Worm (Caenorhabditis elegans) whole organism, L3 larva: Measurements from ENCODE around the gene srg-2.

Experiments
- R02D3.7 ChIP-seq: fragments of 150-350 bp; optimal IDR thresholded peaks from 2 replicates; lab custom pipeline; 2014; ENCODE audit warnings: missing biosample characterization, missing genetic modification characterization
- ZK546.5 ChIP-seq: sonication (generic microtip); optimal IDR thresholded peaks from 2 replicates; lab custom pipeline; 2017; ENCODE audit warnings: missing biosample characterization, missing genetic modification characterization
- aly-2 ChIP-seq: fragments of 150-350 bp; optimal IDR thresholded peaks from 2 replicates; lab custom pipeline; 2014; ENCODE audit warnings: missing biosample characterization, missing genetic modification characterization
- ama-1 ChIP-seq: fragments of 150-350 bp; optimal IDR thresholded peaks from 2 replicates; lab custom pipeline; 2018
- ceh-16 ChIP-seq: sonication (generic microtip); optimal IDR thresholded peaks from 2 replicates; lab custom pipeline; 2017; ENCODE audit warnings: missing biosample characterization, missing genetic modification characterization
- daf-12 ChIP-seq: fragments of 150-350 bp; optimal IDR thresholded peaks from 2 replicates; lab custom pipeline; 2014; ENCODE audit warnings: missing biosample characterization, missing genetic modification reagents, missing genetic modification characterization
- fos-1 ChIP-seq: fragments of 150-350 bp; optimal IDR thresholded peaks from 2 replicates; lab custom pipeline; 2014; ENCODE audit warnings: missing biosample characterization, missing genetic modification characterization
- hmg-11 ChIP-seq: sonication (generic microtip); optimal IDR thresholded peaks from 2 replicates; lab custom pipeline; 2016; ENCODE audit warnings: missing genetic modification characterization, missing compliant biosample characterization
- lin-15B ChIP-seq: fragments of 150-350 bp; optimal IDR thresholded peaks from 2 replicates; lab custom pipeline; 2014; ENCODE audit warnings: missing biosample characterization, missing genetic modification characterization
- lin-39 ChIP-seq: fragments of 150-350 bp; optimal IDR thresholded peaks from 2 replicates; lab custom pipeline; 2018; ENCODE audit warnings: missing biosample characterization, missing genetic modification reagents, missing genetic modification characterization
- lsy-12 ChIP-seq: sonication (generic microtip); optimal IDR thresholded peaks from 2 replicates; lab custom pipeline; 2016; ENCODE audit warnings: mild to moderate bottlenecking, missing genetic modification characterization, missing compliant biosample characterization
- mdl-1 ChIP-seq: fragments of 150-350 bp; optimal IDR thresholded peaks from 2 replicates; lab custom pipeline; 2014; ENCODE audit warnings: missing biosample characterization, missing genetic modification characterization
- mml-1 ChIP-seq: fragments of 150-350 bp; sonication (generic microtip); optimal IDR thresholded peaks from 3 replicates; lab custom pipeline; 2014; ENCODE audit warnings: missing biosample characterization, missing genetic modification characterization
- nfya-1 ChIP-seq: sonication (generic microtip); optimal IDR thresholded peaks from 2 replicates; lab custom pipeline; 2017; ENCODE audit warnings: missing genetic modification characterization, mild to moderate bottlenecking, missing compliant biosample characterization, antibody characterized with exemption, moderate library complexity; ENCODE audit not compliant: insufficient read depth
- nhr-12 ChIP-seq: fragments of 150-350 bp; optimal IDR thresholded peaks from 2 replicates; lab custom pipeline; 2014; ENCODE audit warnings: missing biosample characterization, missing genetic modification characterization
- nhr-23 ChIP-seq: fragments of 150-350 bp; optimal IDR thresholded peaks from 2 replicates; lab custom pipeline; 2014; ENCODE audit warnings: missing biosample characterization, missing genetic modification reagents, missing genetic modification characterization
- nhr-237 ChIP-seq: fragments of 150-350 bp; optimal IDR thresholded peaks from 2 replicates; lab custom pipeline; 2014; ENCODE audit warnings: missing biosample characterization, missing genetic modification characterization
- nhr-43 ChIP-seq: sonication (generic microtip); optimal IDR thresholded peaks from 2 replicates; lab custom pipeline; 2016; ENCODE audit warnings: mild to moderate bottlenecking, missing genetic modification characterization, missing compliant biosample characterization; ENCODE audit not compliant: poor library complexity, severe bottlenecking
- nhr-67 ChIP-seq: fragments of 150-350 bp; optimal IDR thresholded peaks from 2 replicates; lab custom pipeline; 2014; ENCODE audit warnings: missing biosample characterization, missing genetic modification characterization
- nhr-76 ChIP-seq: fragments of 150-350 bp; sonication (generic microtip); optimal IDR thresholded peaks from 5 replicates; lab custom pipeline; 2014; ENCODE audit warnings: missing biosample characterization, missing genetic modification characterization
- nhr-77 ChIP-seq: fragments of 150-350 bp; optimal IDR thresholded peaks from 2 replicates; lab custom pipeline; 2014; ENCODE audit warnings: missing biosample characterization, missing genetic modification characterization
- snpc-4 ChIP-seq: fragments of 150-350 bp; optimal IDR thresholded peaks from 2 replicates; lab custom pipeline; 2014; ENCODE audit warnings: missing biosample characterization, missing genetic modification characterization
- unc-62 ChIP-seq: fragments of 150-350 bp; sonication (generic microtip); optimal IDR thresholded peaks from 4 replicates; lab custom pipeline; 2014; ENCODE audit warnings: missing biosample characterization, missing genetic modification reagents, missing genetic modification characterization
- zag-1 ChIP-seq: fragments of 150-350 bp; optimal IDR thresholded peaks from 2 replicates; lab custom pipeline; 2014; ENCODE audit warnings: missing biosample characterization, missing genetic modification characterization

The srg-2 gene

DNA sequence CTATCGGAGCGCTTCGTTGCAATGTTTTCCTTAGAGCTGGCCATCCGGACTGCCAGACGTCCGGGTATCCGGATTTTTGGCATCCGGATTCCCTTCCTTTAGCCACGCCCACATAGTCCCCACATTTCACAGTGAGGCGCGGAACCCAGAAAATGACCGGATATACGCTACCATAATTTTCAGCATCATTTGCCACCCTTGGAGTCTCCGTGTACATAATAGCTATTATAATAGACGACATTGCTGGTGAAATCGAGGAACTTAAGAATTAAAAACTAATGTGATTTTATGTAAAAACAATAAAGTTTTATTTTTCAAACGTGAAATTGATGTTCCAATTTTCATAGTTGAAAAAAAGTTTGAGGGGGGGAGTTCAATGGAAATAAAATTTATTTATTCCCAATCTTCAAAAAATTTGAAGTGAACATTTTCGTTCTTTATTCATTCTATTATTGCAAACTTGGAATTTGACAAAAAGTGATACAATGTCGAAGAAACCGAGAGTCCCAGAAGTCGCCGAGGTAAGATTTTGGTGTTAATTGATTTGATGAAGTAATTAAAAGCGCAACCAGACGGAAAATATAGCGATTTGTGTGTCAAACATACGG is 49.7 kb downstream of the srg-2 start:
- TF ChIP-seq unc-62 (GFP tag; lab: Kevin White, UChicago), result no peak
- no peak for TF ChIP-seq nhr-23
- TF ChIP-seq nhr-237 (tag; lab: Kevin White, UChicago), result no peak
- no peak for TF ChIP-seq nhr-76
- TF ChIP-seq nhr-12 (tag; lab: Kevin White, UChicago), result no peak
- TF ChIP-seq ceh-16 (tag; lab: Kevin White, UChicago), result no peak
- TF ChIP-seq R02D3.7 (tag; lab: Kevin White, UChicago), result no peak
- TF ChIP-seq aly-2, result no peak
- TF ChIP-seq snpc-4 (tag; lab: Kevin White, UChicago), result no peak
- no peak for TF ChIP-seq fos-1 (tag; lab: Kevin White, UChicago)
- no peak for TF ChIP-seq ama-1 (lab: Kevin White, UChicago)
- TF ChIP-seq ZK546.5 (tag; lab: Kevin White, UChicago), result no peak
- TF ChIP-seq nfya-1 (tag; lab: Kevin White, UChicago), result no peak
- no peak for TF ChIP-seq daf-12

DNA sequence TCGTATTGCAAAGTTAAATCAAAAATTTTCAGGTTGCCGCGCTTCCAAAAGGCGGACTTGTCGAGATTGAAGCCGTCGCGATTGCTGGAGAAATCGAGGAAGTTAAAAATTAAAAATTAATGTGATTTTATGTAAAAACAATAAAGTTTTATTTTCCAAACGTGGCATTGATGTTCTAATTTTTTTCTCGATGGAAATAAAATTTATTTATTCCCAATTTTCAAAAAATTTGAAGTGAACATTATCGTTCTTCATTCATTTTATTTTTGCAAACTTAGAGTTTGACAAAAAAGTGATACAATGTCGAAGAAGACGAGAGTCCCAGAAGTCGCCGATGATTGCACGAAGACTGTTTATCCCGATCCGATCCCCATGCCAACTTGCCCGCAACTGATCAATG is 51.0 kb downstream of the srg-2 start, which contains the start of gene C23G10.1:
Gene C23G10.1 (plus strand): TSS at position 301 of the 400 bp plus-strand sequence.
- TF ChIP-seq hmg-11 (tag; lab: Kevin White, UChicago) (no peak), mdl-1 (tag; lab: Kevin White, UChicago) (no peak), nhr-77 (tag; lab: Kevin White, UChicago) (no peak), lsy-12 (tag; lab: Kevin White, UChicago) (no peak), lin-39 (tag; lab: Kevin White, UChicago) (no peak), zag-1 (tag; lab: Kevin White, UChicago) (no peak), ama-1 (lab: Kevin White, UChicago) (no peak), nhr-67 (tag; lab: Kevin White, UChicago) (no peak), lin-15B (tag; lab: Kevin White, UChicago) (no peak), nhr-43 (tag; lab: Kevin White, UChicago) (no peak), mml-1 (no peak)
